Fruit fly (Drosophila melanogaster): ENCODE results near the gene loco.

The loco gene

DNA sequence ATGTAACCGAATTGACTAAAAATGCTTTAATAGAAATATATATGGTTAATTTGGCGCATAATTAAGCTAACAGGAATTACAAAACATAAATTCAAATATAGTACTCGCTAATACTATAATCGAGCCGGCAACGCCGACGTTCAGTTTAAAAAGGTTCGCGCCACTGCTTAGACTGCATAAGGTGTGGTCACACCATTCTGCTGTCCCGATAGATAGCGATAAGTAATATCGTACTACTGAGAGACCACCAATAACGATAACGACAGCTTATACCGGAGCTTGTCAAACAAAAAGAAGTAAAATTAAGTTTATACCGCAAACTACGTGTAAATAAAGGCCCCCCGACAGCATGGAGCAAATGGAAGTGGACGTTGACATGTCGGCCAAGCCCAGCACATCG is 58.6 kb downstream of the loco start, which contains the start of gene CSN6 (continued):
- peak; percentile 67 for TF ChIP-seq CG13894 (tag; optimal IDR thresholded peaks at IDR 0.05)
- TF ChIP-seq CG7987 (GFP tag; optimal IDR thresholded peaks at IDR 0.05): no peak
- no peak for TF ChIP-seq pum (GFP tag; optimal IDR thresholded peaks at IDR 0.05)
- no peak for TF ChIP-seq aop (GFP tag; IDR thresholded peaks at IDR 0.05)
- TF ChIP-seq NFAT (GFP tag; IDR thresholded peaks at IDR 0.05): no peak
- TF ChIP-seq usp (GFP tag; optimal IDR thresholded peaks at IDR 0.05): no peak
- no peak for TF ChIP-seq CG4282 (GFP tag; optimal IDR thresholded peaks at IDR 0.05)
- TF ChIP-seq CG18599 (GFP tag; optimal IDR thresholded peaks at IDR 0.05): no peak
- no peak for TF ChIP-seq gsb (GFP tag; IDR thresholded peaks at IDR 0.05)
- no peak for TF ChIP-seq CG7271 (tag; optimal IDR thresholded peaks at IDR 0.05)
- TF ChIP-seq jumu (GFP tag; optimal IDR thresholded peaks at IDR 0.05): peak; percentile 16
- TF ChIP-seq zfh1 (GFP tag; IDR thresholded peaks at IDR 0.05): no peak
- no peak for TF ChIP-seq seq (GFP tag; IDR thresholded peaks at IDR 0.05)
- TF ChIP-seq CG4854 (GFP tag; optimal IDR thresholded peaks at IDR 0.05): no peak
- peak; percentile 86 for TF ChIP-seq ato (GFP tag; IDR thresholded peaks at IDR 0.05; ENCODE audit: partially characterized antibody)
- TF ChIP-seq CG14860 (GFP tag; IDR thresholded peaks at IDR 0.05; ENCODE audit: partially characterized antibody): peak; percentile 78
- TF ChIP-seq Dad (GFP tag; optimal IDR thresholded peaks at IDR 0.05): no peak
- no peak for TF ChIP-seq CG6683 (GFP tag; optimal IDR thresholded peaks at IDR 0.05)
- TF ChIP-seq Ravus (GFP tag; IDR thresholded peaks at IDR 0.05): no peak
- TF ChIP-seq CG32532 (GFP tag; IDR thresholded peaks at IDR 0.05): no peak
- TF ChIP-seq Awh (GFP tag; IDR thresholded peaks at IDR 0.05): no peak
- peak; percentile 20 for TF ChIP-seq Fer1 (GFP tag; optimal IDR thresholded peaks at IDR 0.05)
- TF ChIP-seq CG2129 (GFP tag; IDR thresholded peaks at IDR 0.05; ENCODE audit: partially characterized antibody): peak; percentile 58
- TF ChIP-seq CG7372 (GFP tag; IDR thresholded peaks at IDR 0.05): no peak
- TF ChIP-seq knrl (GFP tag; IDR thresholded peaks at IDR 0.05; ENCODE audit: partially characterized antibody): peak; percentile 85
- peak; percentile 49 for TF ChIP-seq CG3847 (GFP tag; IDR thresholded peaks at IDR 0.05)
- no peak for TF ChIP-seq ssp (GFP tag; IDR thresholded peaks at IDR 0.05)
- TF ChIP-seq tna (GFP tag; IDR thresholded peaks at IDR 0.05; ENCODE audit: partially characterized antibody): peak; percentile 94
- TF ChIP-seq nom (GFP tag; optimal IDR thresholded peaks at IDR 0.05): no peak
- TF ChIP-seq zfh2 (GFP tag; optimal IDR thresholded peaks at IDR 0.05): peak; percentile 4
- TF ChIP-seq hth (optimal IDR thresholded peaks at IDR 0.05): no peak
- TF ChIP-seq TFAM (GFP tag; optimal IDR thresholded peaks at IDR 0.05): no peak
- TF ChIP-seq Lpt (GFP tag; optimal IDR thresholded peaks at IDR 0.05): no peak
- TF ChIP-seq Drgx (GFP tag; IDR thresholded peaks at IDR 0.05): no peak
- no peak for TF ChIP-seq CkIIα-i1 (GFP tag; IDR thresholded peaks at IDR 0.05)
- TF ChIP-seq Ada2b (GFP tag; IDR thresholded peaks at IDR 0.05): no peak
- TF ChIP-seq Dll (GFP tag; IDR thresholded peaks at IDR 0.05; ENCODE audit: partially characterized antibody): peak; percentile 82
- no peak for TF ChIP-seq Sry-β (GFP tag; optimal IDR thresholded peaks at IDR 0.05)
- peak; percentile 75; the same call in 1 of the 4 replicates for TF ChIP-seq chinmo (GFP tag; IDR thresholded peaks at IDR 0.05; ENCODE audit: partially characterized antibody)
- TF ChIP-seq abd-A (tag; optimal IDR thresholded peaks at IDR 0.05): no peak
- no peak for TF ChIP-seq Six4 (GFP tag; optimal IDR thresholded peaks at IDR 0.05)
- peak; percentile 62; the same call in 2 of the 3 replicates for TF ChIP-seq zen2 (GFP tag; IDR thresholded peaks at IDR 0.05; ENCODE audit: partially characterized antibody)
- TF ChIP-seq gfzf (GFP tag; optimal IDR thresholded peaks at IDR 0.05): peak; percentile 72
- TF ChIP-seq ATbp (GFP tag; optimal IDR thresholded peaks at IDR 0.05): no peak
- TF ChIP-seq zen (tag; optimal IDR thresholded peaks at IDR 0.05): peak; percentile 27
- peak; percentile 8 for TF ChIP-seq dm (GFP tag; optimal IDR thresholded peaks at IDR 0.05)
- no peak for TF ChIP-seq CG11696 (GFP tag; IDR thresholded peaks at IDR 0.05)
- TF ChIP-seq Sry-δ (GFP tag; optimal IDR thresholded peaks at IDR 0.05): peak; percentile 91
- TF ChIP-seq mld (GFP tag; IDR thresholded peaks at IDR 0.05; ENCODE audit: partially characterized antibody): peak; percentile 75
- TF ChIP-seq mirr (GFP tag; optimal IDR thresholded peaks at IDR 0.05): no peak
- TF ChIP-seq CG8089 (GFP tag; optimal IDR thresholded peaks at IDR 0.05): no peak
- TF ChIP-seq ara (GFP tag; IDR thresholded peaks at IDR 0.05): no peak
